Fruit fly (Drosophila melanogaster) whole organism, embryonic: ENCODE data around the gene Ms.
A peak's percentile ranks its signal among the peaks of the same experiment; 100 is the strongest.

Experiments
- Ada2b ChIP-seq: fragments of 200-800 bp; sonication (Bioruptor generic); IDR thresholded peaks from 2 replicates; pipeline ENCODE4 v1.3.6; 2022; ENCODE audit warnings: missing biosample characterization, missing genetic modification characterization
- CG10147 ChIP-seq: fragments of 200-800 bp; sonication (Bioruptor generic); optimal IDR thresholded peaks from 2 replicates; lab custom pipeline; 2019; ENCODE audit warnings: missing biosample characterization, mild to moderate bottlenecking, missing genetic modification characterization, moderate library complexity
- CG10267 ChIP-seq: fragments of 200-800 bp; sonication (Bioruptor generic); optimal IDR thresholded peaks from 2 replicates; lab custom pipeline; 2018; ENCODE audit warnings: missing biosample characterization, mild to moderate bottlenecking, missing genetic modification characterization, moderate library complexity
- CG10431 ChIP-seq: fragments of 200-800 bp; sonication (Bioruptor generic); optimal IDR thresholded peaks from 3 replicates; lab custom pipeline; 2018; ENCODE audit warnings: missing biosample characterization, mild to moderate bottlenecking, missing genetic modification characterization
- CG10979 ChIP-seq: fragments of 200-800 bp; sonication (Bioruptor generic); optimal IDR thresholded peaks from 2 replicates; lab custom pipeline; 2018; ENCODE audit warnings: missing biosample characterization, mild to moderate bottlenecking, missing genetic modification characterization, moderate library complexity
- CG1233 ChIP-seq: fragments of 200-800 bp; sonication (Bioruptor generic); optimal IDR thresholded peaks from 4 replicates; lab custom pipeline; 2018; ENCODE audit warnings: missing biosample characterization, mild to moderate bottlenecking, missing genetic modification characterization
- CG13424 ChIP-seq: fragments of 200-800 bp; sonication (Bioruptor generic); optimal IDR thresholded peaks from 2 replicates; lab custom pipeline; 2019; ENCODE audit warnings: missing biosample characterization, mild to moderate bottlenecking, missing genetic modification characterization, moderate library complexity
- CG13894 ChIP-seq: fragments of 200-800 bp; sonication (Bioruptor generic); optimal IDR thresholded peaks from 3 replicates; lab custom pipeline; 2018; ENCODE audit warnings: missing biosample characterization, mild to moderate bottlenecking, missing genetic modification characterization, moderate library complexity
- CG15269 ChIP-seq: fragments of 200-800 bp; sonication (Bioruptor generic); optimal IDR thresholded peaks from 2 replicates; lab custom pipeline; 2018; ENCODE audit warnings: missing biosample characterization, mild to moderate bottlenecking, missing genetic modification characterization, moderate library complexity
- CG16815 ChIP-seq: fragments of 200-800 bp; sonication (Bioruptor generic); optimal IDR thresholded peaks from 3 replicates; lab custom pipeline; 2017; ENCODE audit warnings: missing biosample characterization, mild to moderate bottlenecking, missing genetic modification characterization
- CG2202 ChIP-seq: fragments of 200-800 bp; sonication (Bioruptor generic); optimal IDR thresholded peaks from 2 replicates; lab custom pipeline; 2018; ENCODE audit warnings: missing biosample characterization, mild to moderate bottlenecking, missing genetic modification characterization
- CG31388 ChIP-seq: fragments of 200-800 bp; sonication (Bioruptor generic); optimal IDR thresholded peaks from 2 replicates; lab custom pipeline; 2016; ENCODE audit warnings: missing biosample characterization, missing genetic modification characterization
- CG3281 ChIP-seq: fragments of 200-800 bp; sonication (Bioruptor generic); optimal IDR thresholded peaks from 3 replicates; lab custom pipeline; 2017; ENCODE audit warnings: missing biosample characterization, mild to moderate bottlenecking, missing genetic modification characterization
- CG3407 ChIP-seq: fragments of 200-800 bp; sonication (Bioruptor generic); optimal IDR thresholded peaks from 2 replicates; lab custom pipeline; 2018; ENCODE audit warnings: missing biosample characterization, mild to moderate bottlenecking, missing genetic modification characterization
- CG34224 ChIP-seq: fragments of 200-800 bp; sonication (Bioruptor generic); IDR thresholded peaks from 3 replicates; pipeline ENCODE4 v1.3.6; 2022; ENCODE audit warnings: missing biosample characterization, missing genetic modification characterization; ENCODE audit not compliant: partially characterized antibody
- CG34422 ChIP-seq: fragments of 200-800 bp; sonication (Bioruptor generic); IDR thresholded peaks from 3 replicates; pipeline ENCODE4 v1.3.6; 2022; ENCODE audit warnings: missing biosample characterization, missing genetic modification characterization
- CG5953 ChIP-seq: fragments of 200-800 bp; sonication (Bioruptor generic); IDR thresholded peaks from 2 replicates; pipeline ENCODE4 v1.3.6; 2022; ENCODE audit warnings: missing biosample characterization, missing genetic modification characterization
- CG6765 ChIP-seq: fragments of 200-800 bp; sonication (Bioruptor generic); optimal IDR thresholded peaks from 3 replicates; lab custom pipeline; 2017; ENCODE audit warnings: missing biosample characterization, mild to moderate bottlenecking, missing genetic modification characterization
- CG7357 ChIP-seq: fragments of 200-800 bp; sonication (Bioruptor generic); IDR thresholded peaks from 3 replicates; pipeline ENCODE4 v1.3.6; 2022; ENCODE audit warnings: missing biosample characterization, missing genetic modification characterization
- CG7372 ChIP-seq: fragments of 200-800 bp; sonication (Bioruptor generic); IDR thresholded peaks from 2 replicates; pipeline ENCODE4 v1.3.6; 2022; ENCODE audit warnings: missing biosample characterization, missing genetic modification characterization
- CG9932 ChIP-seq: fragments of 200-800 bp; sonication (Bioruptor generic); IDR thresholded peaks from 2 replicates; pipeline ENCODE4 v1.3.6; 2022; ENCODE audit warnings: missing biosample characterization, missing genetic modification characterization
- CkIIα-i1 ChIP-seq: fragments of 200-800 bp; sonication (Bioruptor generic); IDR thresholded peaks from 2 replicates; pipeline ENCODE4 v1.3.6; 2022; ENCODE audit warnings: missing biosample characterization, missing genetic modification characterization
- Dip2 ChIP-seq: fragments of 200-800 bp; sonication (Bioruptor generic); IDR thresholded peaks from 2 replicates; pipeline ENCODE4 v1.3.6; 2022; ENCODE audit warnings: missing biosample characterization, missing genetic modification characterization
- Drgx ChIP-seq: fragments of 200-800 bp; sonication (Bioruptor generic); IDR thresholded peaks from 2 replicates; pipeline ENCODE4 v1.3.6; 2022; ENCODE audit warnings: missing biosample characterization, missing genetic modification characterization
- ERR ChIP-seq: fragments of 200-800 bp; sonication (Bioruptor generic); optimal IDR thresholded peaks from 2 replicates; lab custom pipeline; 2016; ENCODE audit warnings: missing biosample characterization, missing genetic modification characterization
- Hr78 ChIP-seq, 2 experiments: fragments of 200-800 bp in 1 of 2; fragments of >200 bp in 1 of 2; sonication (Bioruptor generic) in 1 of 2; optimal IDR thresholded peaks; 2 replicates each; lab custom pipeline; 2017 to 2019; ENCODE audit warnings: missing biosample characterization in 2 of 2, missing genetic modification characterization in 2 of 2, mild to moderate bottlenecking in 1 of 2, moderate library complexity in 1 of 2
- Meics ChIP-seq: fragments of 200-800 bp; sonication (Bioruptor generic); optimal IDR thresholded peaks from 2 replicates; lab custom pipeline; 2017; ENCODE audit warnings: missing biosample characterization, mild to moderate bottlenecking, missing genetic modification characterization
- Mrtf ChIP-seq: fragments of 200-800 bp; sonication (Bioruptor generic); IDR thresholded peaks from 3 replicates; pipeline ENCODE4 v1.3.6; 2022; ENCODE audit warnings: missing biosample characterization, missing genetic modification characterization
- Poxn ChIP-seq: fragments of 200-800 bp; sonication (Bioruptor generic); IDR thresholded peaks from 2 replicates; pipeline ENCODE4 v1.3.6; 2022; ENCODE audit warnings: missing biosample characterization, missing genetic modification characterization
- ab ChIP-seq: fragments of 200-800 bp; sonication (Bioruptor generic); optimal IDR thresholded peaks from 2 replicates; lab custom pipeline; 2016; ENCODE audit warnings: missing biosample characterization, missing genetic modification characterization
- bbx ChIP-seq: fragments of 200-800 bp; sonication (Bioruptor generic); IDR thresholded peaks from 2 replicates; pipeline ENCODE4 v1.3.6; 2022; ENCODE audit warnings: missing biosample characterization, missing genetic modification characterization; ENCODE audit not compliant: partially characterized antibody
- chinmo ChIP-seq: fragments of 200-800 bp; sonication (Bioruptor generic); IDR thresholded peaks from 4 replicates; pipeline ENCODE4 v1.3.6; 2022; ENCODE audit warnings: missing biosample characterization, missing genetic modification characterization; ENCODE audit not compliant: partially characterized antibody
- dan ChIP-seq: fragments of 200-800 bp; sonication (Bioruptor generic); IDR thresholded peaks from 2 replicates; pipeline ENCODE4 v1.3.6; 2022; ENCODE audit warnings: missing biosample characterization, missing genetic modification characterization
- dmrt11E ChIP-seq: fragments of 200-800 bp; sonication (Bioruptor generic); optimal IDR thresholded peaks from 3 replicates; lab custom pipeline; 2018; ENCODE audit warnings: missing biosample characterization, mild to moderate bottlenecking, missing genetic modification characterization, moderate library complexity
- gem ChIP-seq: fragments of 200-800 bp; sonication (Bioruptor generic); optimal IDR thresholded peaks from 2 replicates; lab custom pipeline; 2019; ENCODE audit warnings: missing biosample characterization, mild to moderate bottlenecking, missing genetic modification characterization, moderate library complexity
- grau ChIP-seq: fragments of 200-800 bp; optimal IDR thresholded peaks from 3 replicates; lab custom pipeline; 2019; ENCODE audit warnings: missing biosample characterization, mild to moderate bottlenecking, missing genetic modification characterization, moderate library complexity
- h ChIP-seq: fragments of >200 bp; optimal IDR thresholded peaks from 2 replicates; lab custom pipeline; 2017
- ken ChIP-seq: fragments of 200-800 bp; sonication (Bioruptor generic); IDR thresholded peaks from 3 replicates; pipeline ENCODE4 v1.3.6; 2022; ENCODE audit warnings: missing biosample characterization, missing genetic modification characterization
- lov ChIP-seq, 2 experiments: fragments of 200-800 bp in 1 of 2; fragments of >200 bp in 1 of 2; sonication (Bioruptor generic) in 1 of 2; IDR thresholded peaks in 1 of 2; optimal IDR thresholded peaks in 1 of 2; 2 replicates in 1 of 2; 3 replicates in 1 of 2; pipeline versions ENCODE4 v1.3.6 to Lab custom; 2017 to 2022; ENCODE audit warnings: missing biosample characterization in 1 of 2, missing genetic modification characterization in 1 of 2
- mld ChIP-seq: fragments of 200-800 bp; sonication (Bioruptor generic); IDR thresholded peaks from 3 replicates; pipeline ENCODE4 v1.3.6; 2022; ENCODE audit warnings: missing biosample characterization, missing genetic modification characterization; ENCODE audit not compliant: partially characterized antibody
- p53 ChIP-seq: fragments of 200-800 bp; sonication (Bioruptor generic); optimal IDR thresholded peaks from 2 replicates; lab custom pipeline; 2016; ENCODE audit warnings: missing biosample characterization, missing genetic modification characterization
- pfk ChIP-seq: fragments of 200-800 bp; sonication (Bioruptor generic); optimal IDR thresholded peaks from 2 replicates; lab custom pipeline; 2018; ENCODE audit warnings: missing biosample characterization, mild to moderate bottlenecking, missing genetic modification characterization, moderate library complexity
- phol ChIP-seq: fragments of 200-800 bp; sonication (Bioruptor generic); optimal IDR thresholded peaks from 3 replicates; lab custom pipeline; 2018; ENCODE audit warnings: missing biosample characterization, mild to moderate bottlenecking, missing genetic modification characterization, moderate library complexity
- pum ChIP-seq: fragments of 200-800 bp; sonication (Bioruptor generic); optimal IDR thresholded peaks from 2 replicates; lab custom pipeline; 2016; ENCODE audit warnings: missing biosample characterization, missing genetic modification characterization
- pzg ChIP-seq: fragments of 200-800 bp; sonication (Bioruptor generic); optimal IDR thresholded peaks from 3 replicates; lab custom pipeline; 2018; ENCODE audit warnings: missing biosample characterization, mild to moderate bottlenecking, missing genetic modification characterization, moderate library complexity
- stwl ChIP-seq: fragments of 200-800 bp; sonication (Bioruptor generic); optimal IDR thresholded peaks from 3 replicates; lab custom pipeline; 2018; ENCODE audit warnings: missing biosample characterization, mild to moderate bottlenecking, missing genetic modification characterization, moderate library complexity
- tio ChIP-seq: fragments of 200-800 bp; sonication (Bioruptor generic); optimal IDR thresholded peaks from 2 replicates; lab custom pipeline; 2017; ENCODE audit warnings: missing biosample characterization, missing genetic modification characterization, inconsistent platforms
- twi ChIP-seq: fragments of 200-800 bp; optimal IDR thresholded peaks from 2 replicates; lab custom pipeline; 2019; ENCODE audit warnings: missing biosample characterization, mild to moderate bottlenecking, missing genetic modification characterization, moderate library complexity
- tx ChIP-seq: fragments of 200-800 bp; sonication (Bioruptor generic); optimal IDR thresholded peaks from 2 replicates; lab custom pipeline; 2016; ENCODE audit warnings: missing biosample characterization, missing genetic modification characterization
- vvl ChIP-seq: fragments of 200-800 bp; sonication (Bioruptor generic); IDR thresholded peaks from 2 replicates; pipeline ENCODE4 v1.3.6; 2022; ENCODE audit warnings: missing biosample characterization, missing genetic modification characterization
- wdn ChIP-seq: fragments of 200-800 bp; sonication (Bioruptor generic); IDR thresholded peaks from 2 replicates; pipeline ENCODE4 v1.3.6; 2022; ENCODE audit warnings: missing biosample characterization, missing genetic modification characterization
- yki ChIP-seq: fragments of >200 bp; optimal IDR thresholded peaks from 3 replicates; lab custom pipeline; 2018

Gene Ms

DNA sequence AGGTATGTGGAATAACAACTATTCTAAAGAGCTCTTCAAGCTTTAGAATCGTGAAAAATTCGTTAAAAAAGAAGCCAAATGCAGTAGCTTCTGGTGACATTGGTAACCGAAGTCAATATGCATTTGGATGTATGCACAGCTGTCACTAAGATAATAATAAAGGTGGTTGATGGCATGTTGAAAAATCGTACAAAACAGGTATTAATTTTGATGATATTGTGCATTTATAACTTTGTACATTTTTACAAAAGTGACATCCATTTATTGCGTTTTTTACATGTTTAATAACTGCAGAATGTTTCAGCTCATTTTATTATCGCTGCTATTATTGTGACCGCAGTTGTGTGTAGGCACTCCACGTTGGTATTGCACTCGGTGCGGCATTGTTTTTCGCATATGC lies 39.8 kb upstream of the Ms start (continued):
- TF ChIP-seq CG16815 (GFP tag; lab: Kevin White, UChicago) = no peak
- TF ChIP-seq ERR (GFP tag; lab: Kevin White, UChicago) = no peak
- TF ChIP-seq gem (tag; lab: Kevin White, UChicago) = peak; percentile 4
- TF ChIP-seq wdn = no peak
- no peak for TF ChIP-seq CG31388 (GFP tag; lab: Kevin White, UChicago)
- no peak for TF ChIP-seq phol (tag; lab: Kevin White, UChicago)
- 0 out of 2 replicates have a peak, but pooled peaks have one; percentile 45 for TF ChIP-seq CG5953
- TF ChIP-seq mld (GFP tag; lab: Robert Waterston, UW) = no peak
- no peak for TF ChIP-seq CG3281 (GFP tag; lab: Kevin White, UChicago)
- peak; percentile 5 for TF ChIP-seq CG2202 (tag; lab: Kevin White, UChicago)
- TF ChIP-seq Hr78 (GFP tag; optimal IDR thresholded peaks at IDR 0.05; lab: Kevin White, UChicago) = no peak
- no peak for TF ChIP-seq dan
- no peak for TF ChIP-seq dmrt11E (tag; lab: Kevin White, UChicago)
- TF ChIP-seq Poxn (GFP tag; lab: Robert Waterston, UW) = no peak
- TF ChIP-seq twi = no peak
- peak; percentile 30 for TF ChIP-seq CG3407 (GFP tag; lab: Kevin White, UChicago)
- no peak for TF ChIP-seq p53 (GFP tag; lab: Kevin White, UChicago)
- no peak for TF ChIP-seq Mrtf
- no peak for TF ChIP-seq tio
- no peak for TF ChIP-seq CG13894 (tag; lab: Kevin White, UChicago)
- no peak for TF ChIP-seq grau (tag; lab: Kevin White, UChicago)
- no peak for TF ChIP-seq CG34224 (GFP tag; lab: Robert Waterston, UW)
- no peak for TF ChIP-seq stwl (tag; lab: Kevin White, UChicago)
- TF ChIP-seq pum (GFP tag; lab: Kevin White, UChicago) = no peak
- TF ChIP-seq CG1233 (GFP tag; lab: Kevin White, UChicago) = no peak
- TF ChIP-seq pfk (GFP tag; lab: Kevin White, UChicago) = no peak
- no peak for TF ChIP-seq CG9932 (GFP tag; lab: Robert Waterston, UW)
- no peak for TF ChIP-seq CG7372 (GFP tag; lab: Robert Waterston, UW)
- TF ChIP-seq CG13424 (tag; lab: Kevin White, UChicago) = no peak
- TF ChIP-seq ken (GFP tag; lab: Robert Waterston, UW) = no peak
- TF ChIP-seq yki (lab: Kevin White, UChicago) = no peak
- no peak for TF ChIP-seq Ada2b
- TF ChIP-seq chinmo (GFP tag; lab: Robert Waterston, UW) = no peak
- TF ChIP-seq CG34422 = no peak
- TF ChIP-seq lov (optimal IDR thresholded peaks at IDR 0.05; lab: Kevin White, UChicago) = no peak
- 0 out of 3 replicates have a peak, but pooled peaks have one; percentile 17 for TF ChIP-seq lov (GFP tag; IDR thresholded peaks at IDR 0.05; lab: Robert Waterston, UW)
- TF ChIP-seq vvl (GFP tag; lab: Robert Waterston, UW) = no peak
- TF ChIP-seq h (lab: Kevin White, UChicago) = no peak
- no peak for TF ChIP-seq CG15269 (tag; lab: Kevin White, UChicago)
- no peak for TF ChIP-seq ab
- TF ChIP-seq CG10147 (GFP tag; lab: Kevin White, UChicago) = no peak
- no peak for TF ChIP-seq CG10267 (tag; lab: Kevin White, UChicago)
- TF ChIP-seq Meics (GFP tag; lab: Kevin White, UChicago) = no peak
- TF ChIP-seq Drgx = peak; percentile 46; the same call in 1 of the 2 replicates
- no peak for TF ChIP-seq CG6765 (GFP tag; lab: Kevin White, UChicago)
- no peak for TF ChIP-seq pzg (GFP tag; lab: Kevin White, UChicago)
- no peak for TF ChIP-seq CkIIα-i1 (GFP tag; lab: Robert Waterston, UW)
- TF ChIP-seq CG10431 = peak; percentile 25
- TF ChIP-seq bbx (GFP tag; lab: Robert Waterston, UW) = no peak
- no peak for TF ChIP-seq CG10979
- TF ChIP-seq CG7357 = no peak
- TF ChIP-seq tx (GFP tag; lab: Kevin White, UChicago) = no peak
- TF ChIP-seq Dip2 = no peak
